Worm (Caenorhabditis elegans) whole organism, early embryonic: ENCODE results near the gene gcy-19.

Source experiments
- ama-1 ChIP-seq: fragments of 150-350 bp; optimal IDR thresholded peaks from 2 replicates; lab custom pipeline; 2014
- ceh-13 ChIP-seq: fragments of 200-800 bp; sonication (Bioruptor generic); optimal IDR thresholded peaks from 2 replicates; lab custom pipeline; 2018; ENCODE audit warnings: mild to moderate bottlenecking, missing genetic modification characterization, missing compliant biosample characterization
- ets-7 ChIP-seq: sonication (generic microtip); optimal IDR thresholded peaks from 2 replicates; lab custom pipeline; 2016; ENCODE audit warnings: missing genotype, missing genetic modification characterization, missing compliant biosample characterization
- flt-1 ChIP-seq: fragments of 200-800 bp; sonication (Bioruptor generic); IDR thresholded peaks from 2 replicates; pipeline ENCODE4 v1.3.6; 2022; ENCODE audit warnings: missing genetic modification characterization, missing compliant biosample characterization
- hmg-4 ChIP-seq: fragments of 200-800 bp; sonication (Bioruptor generic); optimal IDR thresholded peaks from 2 replicates; lab custom pipeline; 2018; ENCODE audit warnings: mild to moderate bottlenecking, missing genetic modification characterization, missing compliant biosample characterization
- pes-1 ChIP-seq: fragments of 200-800 bp; sonication (Bioruptor generic); IDR thresholded peaks from 2 replicates; pipeline ENCODE4 v1.3.6; 2022; ENCODE audit warnings: missing genetic modification reagents, missing genetic modification characterization, missing compliant biosample characterization
- tbx-37 ChIP-seq: fragments of 200-800 bp; sonication (Bioruptor generic); conservative IDR thresholded peaks from 2 replicates; pipeline ENCODE4 v1.3.6; 2022; ENCODE audit warnings: missing genetic modification reagents, missing genetic modification characterization, missing compliant biosample characterization
- tra-4 ChIP-seq: sonication (generic microtip); optimal IDR thresholded peaks from 2 replicates; lab custom pipeline; 2017; ENCODE audit warnings: missing genetic modification characterization, missing compliant biosample characterization

DNA sequence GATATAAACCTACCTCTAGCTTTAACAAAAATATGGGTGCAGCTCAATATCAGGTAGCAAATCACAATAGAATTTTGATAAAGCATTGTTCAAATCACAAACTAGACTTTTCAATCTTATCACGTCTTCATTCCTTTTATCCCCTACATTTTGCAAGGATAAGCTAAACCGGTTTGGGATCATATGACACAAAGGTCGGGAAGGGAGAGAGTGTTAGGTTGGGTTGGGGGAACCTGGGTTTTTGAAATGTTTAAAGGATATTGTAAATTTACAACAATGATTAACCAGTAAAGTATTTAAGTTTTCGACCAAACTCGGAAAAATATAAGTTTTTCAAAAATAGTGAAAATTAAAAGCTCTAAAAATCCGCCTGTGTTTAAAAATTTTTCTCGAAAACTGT lies 15.1 kb downstream of the gcy-19 start, which contains the start of gene C17F4.12:
- no peak for TF ChIP-seq ama-1 (lab: Kevin White, UChicago)
- TF ChIP-seq tra-4 (tag; lab: Kevin White, UChicago): no peak
- no peak for TF ChIP-seq ets-7 (tag; lab: Kevin White, UChicago)
- TF ChIP-seq tbx-37: no peak
- TF ChIP-seq hmg-4 (GFP tag; lab: Kevin White, UChicago): no peak
- no peak for TF ChIP-seq ceh-13 (GFP tag; lab: Kevin White, UChicago)
- TF ChIP-seq pes-1 (GFP tag; lab: Robert Waterston, UW): no peak
- no peak for TF ChIP-seq flt-1 (GFP tag; lab: Robert Waterston, UW)
